Fruit fly (Drosophila melanogaster) whole organism: Measurements from ENCODE around the gene CG34136.

Experiments used
- Dll ChIP-seq: fragments of >200 bp; optimal IDR thresholded peaks from 2 replicates; lab custom pipeline; 2017
- usp ChIP-seq: fragments of >200 bp; optimal IDR thresholded peaks from 2 replicates; lab custom pipeline; 2017; ENCODE audit warnings: missing biosample characterization, missing genetic modification characterization, mixed read lengths

DNA sequence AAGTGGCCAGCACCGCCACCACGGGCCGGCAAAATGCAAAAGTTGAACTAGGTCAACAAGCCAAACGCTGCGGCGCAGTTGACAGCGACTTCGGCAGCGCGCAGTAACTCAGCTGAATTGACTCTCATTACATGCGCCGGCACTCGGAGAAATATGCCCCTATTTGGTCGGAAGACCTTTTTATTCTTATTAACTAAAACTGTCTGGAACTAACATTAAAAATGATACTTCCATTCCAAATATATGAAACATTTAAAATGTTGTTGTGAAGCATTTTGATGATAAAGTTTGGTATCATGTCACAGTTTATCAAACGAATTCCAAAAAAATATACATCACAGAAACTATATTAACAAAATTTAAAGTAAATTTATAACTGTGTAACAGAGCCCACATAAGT, 29.6 kb upstream of the CG34136 start:
- TF ChIP-seq usp (GFP tag; lab: Kevin White, UChicago), result no peak
- no peak for TF ChIP-seq Dll (lab: Kevin White, UChicago)
